Worm (Caenorhabditis elegans): ENCODE results near the gene nhr-253.

- no peak for TF ChIP-seq nhr-77 (tag; optimal IDR thresholded peaks at IDR 0.05)
- no peak for TF ChIP-seq zag-1 (tag; optimal IDR thresholded peaks at IDR 0.05)
- no peak for TF ChIP-seq elt-3 (tag; optimal IDR thresholded peaks at IDR 0.05)
Observed at ce11 chrV:439183-439749, 42.9 kb downstream of the nhr-253 start.
